Worm (Caenorhabditis elegans) whole organism, early embryonic: ENCODE measurements around the gene glo-1.

ENCODE experiments used
- F13C5.2 ChIP-seq: sonication (generic microtip); optimal IDR thresholded peaks from 2 replicates; lab custom pipeline; 2017; ENCODE audit warnings: mild to moderate bottlenecking, missing genetic modification characterization, inconsistent platforms, missing compliant biosample characterization
- aly-1 ChIP-seq: sonication (generic microtip); optimal IDR thresholded peaks from 2 replicates; lab custom pipeline; 2016; ENCODE audit warnings: missing genetic modification characterization, missing compliant biosample characterization
- ama-1 ChIP-seq: fragments of 150-350 bp; optimal IDR thresholded peaks from 2 replicates; lab custom pipeline; 2014
- ceh-13 ChIP-seq: fragments of 200-800 bp; sonication (Bioruptor generic); optimal IDR thresholded peaks from 2 replicates; lab custom pipeline; 2018; ENCODE audit warnings: mild to moderate bottlenecking, missing genetic modification characterization, missing compliant biosample characterization
- ceh-36 ChIP-seq: sonication (generic microtip); optimal IDR thresholded peaks from 2 replicates; lab custom pipeline; 2016; ENCODE audit warnings: missing genetic modification characterization, inconsistent platforms, missing compliant biosample characterization
- hmg-4 ChIP-seq: fragments of 200-800 bp; sonication (Bioruptor generic); optimal IDR thresholded peaks from 2 replicates; lab custom pipeline; 2018; ENCODE audit warnings: mild to moderate bottlenecking, missing genetic modification characterization, missing compliant biosample characterization
- hnd-1 ChIP-seq: sonication (generic microtip); optimal IDR thresholded peaks from 2 replicates; lab custom pipeline; 2016; ENCODE audit warnings: missing genetic modification characterization, missing compliant biosample characterization
- pes-1 ChIP-seq: fragments of 200-800 bp; sonication (Bioruptor generic); IDR thresholded peaks from 2 replicates; pipeline ENCODE4 v1.3.6; 2022; ENCODE audit warnings: missing genetic modification reagents, missing genetic modification characterization, missing compliant biosample characterization
- sea-1 ChIP-seq: fragments of 200-800 bp; sonication (Bioruptor generic); conservative IDR thresholded peaks from 2 replicates; pipeline ENCODE4 v1.3.6; 2022; ENCODE audit warnings: missing genetic modification characterization, missing compliant biosample characterization
- tbx-11 ChIP-seq: fragments of 200-800 bp; sonication (Bioruptor generic); IDR thresholded peaks from 2 replicates; pipeline ENCODE4 v1.3.6; 2022; ENCODE audit warnings: missing genetic modification characterization, missing compliant biosample characterization
- tbx-37 ChIP-seq: fragments of 200-800 bp; sonication (Bioruptor generic); conservative IDR thresholded peaks from 2 replicates; pipeline ENCODE4 v1.3.6; 2022; ENCODE audit warnings: missing genetic modification reagents, missing genetic modification characterization, missing compliant biosample characterization

ce11 chrX:9831215-9831614 lies 50.8 kb downstream of the glo-1 start, which contains the start of gene rrc-1:
- TF ChIP-seq tbx-11 (GFP tag; lab: Robert Waterston, UW) = no peak
- TF ChIP-seq hmg-4 = no peak
- TF ChIP-seq hnd-1 = no peak
- no peak for TF ChIP-seq sea-1 (GFP tag; lab: Robert Waterston, UW)
- no peak for TF ChIP-seq ama-1 (lab: Kevin White, UChicago)
- TF ChIP-seq aly-1 (tag; lab: Kevin White, UChicago) = no peak
- TF ChIP-seq F13C5.2 (tag; lab: Kevin White, UChicago) = no peak
- TF ChIP-seq tbx-37 (GFP tag; lab: Robert Waterston, UW) = no peak
- TF ChIP-seq pes-1 = no peak
- no peak for TF ChIP-seq ceh-36
- TF ChIP-seq ceh-13 (GFP tag; lab: Kevin White, UChicago) = no peak
